Worm (Caenorhabditis elegans): ENCODE results near the gene cfim-2.

Gene cfim-2

ce11 chrIV:8920284-8920806 lies 5.8 kb upstream of the cfim-2 start:
- no peak for TF ChIP-seq scrt-1 (GFP tag; IDR thresholded peaks at IDR 0.05)
- no peak for TF ChIP-seq hmbx-1 (tag; optimal IDR thresholded peaks at IDR 0.05)
- no peak for TF ChIP-seq sea-1 (GFP tag; conservative IDR thresholded peaks at IDR 0.05)
- no peak for TF ChIP-seq ceh-36 (tag; optimal IDR thresholded peaks at IDR 0.05)
- TF ChIP-seq hmg-4 (GFP tag; optimal IDR thresholded peaks at IDR 0.05) = no peak

- TF ChIP-seq tbx-11 (GFP tag; IDR thresholded peaks at IDR 0.05) (no peak), hmg-4 (GFP tag; optimal IDR thresholded peaks at IDR 0.05) (no peak), ceh-36 (tag; optimal IDR thresholded peaks at IDR 0.05) (no peak), pes-1 (GFP tag; IDR thresholded peaks at IDR 0.05) (no peak), B0310.2 (tag; optimal IDR thresholded peaks at IDR 0.05) (no peak), aly-1 (tag; optimal IDR thresholded peaks at IDR 0.05) (no peak), tra-4 (tag; optimal IDR thresholded peaks at IDR 0.05) (no peak)
Measured at ce11 chrIV:8921166-8921565, 5.0 kb upstream of the cfim-2 start.

- TF ChIP-seq tbx-11 (GFP tag; IDR thresholded peaks at IDR 0.05) = no peak
- TF ChIP-seq ceh-36 (tag; optimal IDR thresholded peaks at IDR 0.05) = no peak
- TF ChIP-seq hmg-4 (GFP tag; optimal IDR thresholded peaks at IDR 0.05) = no peak
Measured at ce11 chrIV:8921956-8922355, 4.2 kb upstream of the cfim-2 start, which contains the start of gene D1046.16. Gene D1046.16, plus strand, starts transcription at chrIV:8922150.

ce11 chrIV:8923381-8923780 lies 2.7 kb upstream of the cfim-2 start:
- TF ChIP-seq ets-7 (tag; optimal IDR thresholded peaks at IDR 0.05) (no peak), ama-1 (optimal IDR thresholded peaks at IDR 0.05) (no peak), scrt-1 (GFP tag; IDR thresholded peaks at IDR 0.05) (no peak), hmg-4 (GFP tag; optimal IDR thresholded peaks at IDR 0.05) (no peak), ceh-36 (tag; optimal IDR thresholded peaks at IDR 0.05) (no peak), B0310.2 (tag; optimal IDR thresholded peaks at IDR 0.05) (no peak)

ce11 chrIV:8924126-8924525 lies 2.0 kb upstream of the cfim-2 start:
- TF ChIP-seq sea-1 (GFP tag; conservative IDR thresholded peaks at IDR 0.05) = no peak
- TF ChIP-seq hmg-4 (GFP tag; optimal IDR thresholded peaks at IDR 0.05) = no peak
- no peak for TF ChIP-seq tra-4 (tag; optimal IDR thresholded peaks at IDR 0.05)
- TF ChIP-seq hnd-1 (tag; optimal IDR thresholded peaks at IDR 0.05) = no peak
- TF ChIP-seq ets-7 (tag; optimal IDR thresholded peaks at IDR 0.05) = no peak
- TF ChIP-seq pes-1 (GFP tag; IDR thresholded peaks at IDR 0.05) = no peak
- no peak for TF ChIP-seq F13C5.2 (tag; optimal IDR thresholded peaks at IDR 0.05)
- no peak for TF ChIP-seq aly-1 (tag; optimal IDR thresholded peaks at IDR 0.05)
- no peak for TF ChIP-seq ceh-36 (tag; optimal IDR thresholded peaks at IDR 0.05)
- TF ChIP-seq hmbx-1 (tag; optimal IDR thresholded peaks at IDR 0.05) = no peak
- no peak for TF ChIP-seq scrt-1 (GFP tag; IDR thresholded peaks at IDR 0.05)
- TF ChIP-seq tbx-11 (GFP tag; IDR thresholded peaks at IDR 0.05) = no peak
- no peak for TF ChIP-seq B0310.2 (tag; optimal IDR thresholded peaks at IDR 0.05)
- TF ChIP-seq flt-1 (GFP tag; IDR thresholded peaks at IDR 0.05) = no peak
- no peak for TF ChIP-seq tbx-37 (GFP tag; conservative IDR thresholded peaks at IDR 0.05)
- TF ChIP-seq ceh-13 (GFP tag; optimal IDR thresholded peaks at IDR 0.05) = no peak
- TF ChIP-seq ama-1 (optimal IDR thresholded peaks at IDR 0.05) = no peak

ce11 chrIV:8926511-8926910 lies 387 bp downstream of the cfim-2 start:
- TF ChIP-seq hmbx-1 (tag; optimal IDR thresholded peaks at IDR 0.05) (no peak), aly-1 (tag; optimal IDR thresholded peaks at IDR 0.05) (no peak), F13C5.2 (tag; optimal IDR thresholded peaks at IDR 0.05) (no peak), scrt-1 (GFP tag; IDR thresholded peaks at IDR 0.05) (no peak)

ce11 chrIV:8927093-8927492 lies 969 bp downstream of the cfim-2 start:
- TF ChIP-seq ama-1 (optimal IDR thresholded peaks at IDR 0.05) (no peak), pes-1 (GFP tag; IDR thresholded peaks at IDR 0.05) (peak; percentile 97), hmbx-1 (tag; optimal IDR thresholded peaks at IDR 0.05) (peak; percentile 91), ceh-36 (tag; optimal IDR thresholded peaks at IDR 0.05) (peak; percentile 95), tbx-37 (GFP tag; conservative IDR thresholded peaks at IDR 0.05) (peak; percentile 93), F13C5.2 (tag; optimal IDR thresholded peaks at IDR 0.05) (peak; percentile 96), hnd-1 (tag; optimal IDR thresholded peaks at IDR 0.05) (peak; percentile 86), ceh-13 (GFP tag; optimal IDR thresholded peaks at IDR 0.05) (peak; percentile 92), B0310.2 (tag; optimal IDR thresholded peaks at IDR 0.05) (peak; percentile 97), sea-1 (GFP tag; conservative IDR thresholded peaks at IDR 0.05) (peak; percentile 99), tbx-11 (GFP tag; IDR thresholded peaks at IDR 0.05) (peak; percentile 99), ets-7 (tag; optimal IDR thresholded peaks at IDR 0.05) (peak; percentile 94), aly-1 (tag; optimal IDR thresholded peaks at IDR 0.05) (peak; percentile 98), scrt-1 (GFP tag; IDR thresholded peaks at IDR 0.05) (peak; percentile 95), tra-4 (tag; optimal IDR thresholded peaks at IDR 0.05) (peak; percentile 97), hmg-4 (GFP tag; optimal IDR thresholded peaks at IDR 0.05) (peak; percentile 98), flt-1 (GFP tag; IDR thresholded peaks at IDR 0.05) (peak; percentile 97)

- TF ChIP-seq hnd-1 (tag; optimal IDR thresholded peaks at IDR 0.05) (no peak), scrt-1 (GFP tag; IDR thresholded peaks at IDR 0.05) (no peak), sea-1 (GFP tag; conservative IDR thresholded peaks at IDR 0.05) (no peak), ama-1 (optimal IDR thresholded peaks at IDR 0.05) (no peak), ceh-13 (GFP tag; optimal IDR thresholded peaks at IDR 0.05) (no peak), hmbx-1 (tag; optimal IDR thresholded peaks at IDR 0.05) (no peak), ceh-36 (tag; optimal IDR thresholded peaks at IDR 0.05) (no peak)
Measured at ce11 chrIV:8929942-8930492, 3.9 kb downstream of the cfim-2 start, which contains the start of the genes D1046.18 and slc-25A26. Gene D1046.18, plus strand, starts transcription at chrIV:8930242. Gene slc-25A26, plus strand, starts transcription at chrIV:8930442.
